Worm (Caenorhabditis elegans) whole organism, late embryonic: Measurements from ENCODE around the gene Y46G5A.28.
A peak's percentile ranks its signal among the peaks of the same experiment; 100 is the strongest.

Experiments
- C38D4.7 ChIP-seq: fragments of 200-800 bp; sonication (Bioruptor generic); optimal IDR thresholded peaks from 2 replicates; lab custom pipeline; 2018; ENCODE audit warnings: mild to moderate bottlenecking, missing genetic modification characterization, moderate library complexity, missing compliant biosample characterization
- T23F11.4 ChIP-seq: fragments of 200-800 bp; sonication (Bioruptor generic); optimal IDR thresholded peaks from 2 replicates; lab custom pipeline; 2018; ENCODE audit warnings: mild to moderate bottlenecking, missing genetic modification characterization, missing compliant biosample characterization
- ama-1 ChIP-seq: fragments of 150-350 bp; optimal IDR thresholded peaks from 2 replicates; lab custom pipeline; 2014
- ceh-14 ChIP-seq: sonication (generic microtip); optimal IDR thresholded peaks from 2 replicates; lab custom pipeline; 2016; ENCODE audit warnings: missing genotype, missing genetic modification characterization, missing compliant biosample characterization
- ceh-18 ChIP-seq: sonication (generic microtip); optimal IDR thresholded peaks from 2 replicates; lab custom pipeline; 2016; ENCODE audit warnings: missing genetic modification characterization, missing compliant biosample characterization
- ceh-2 ChIP-seq: sonication (generic microtip); optimal IDR thresholded peaks from 2 replicates; lab custom pipeline; 2016; ENCODE audit warnings: missing genotype, missing genetic modification characterization, missing compliant biosample characterization
- ceh-22 ChIP-seq: sonication (generic microtip); optimal IDR thresholded peaks from 2 replicates; lab custom pipeline; 2017; ENCODE audit warnings: missing biosample characterization, missing genetic modification characterization
- ceh-48 ChIP-seq: sonication (generic microtip); optimal IDR thresholded peaks from 2 replicates; lab custom pipeline; 2016; ENCODE audit warnings: missing genetic modification characterization, inconsistent platforms, missing compliant biosample characterization
- ceh-6 ChIP-seq: fragments of 200-800 bp; sonication (Bioruptor generic); optimal IDR thresholded peaks from 2 replicates; lab custom pipeline; 2018; ENCODE audit warnings: mild to moderate bottlenecking, missing genetic modification characterization, missing compliant biosample characterization
- dve-1 ChIP-seq: sonication (generic microtip); optimal IDR thresholded peaks from 2 replicates; lab custom pipeline; 2017; ENCODE audit warnings: antibody characterized with exemption, mild to moderate bottlenecking, missing genetic modification characterization, missing compliant biosample characterization
- elt-2 ChIP-seq: sonication (generic microtip); optimal IDR thresholded peaks from 2 replicates; lab custom pipeline; 2016; ENCODE audit warnings: missing genetic modification reagents, missing genetic modification characterization, missing compliant biosample characterization
- elt-4 ChIP-seq: sonication (generic microtip); optimal IDR thresholded peaks from 2 replicates; lab custom pipeline; 2016; ENCODE audit warnings: missing genetic modification characterization, missing compliant biosample characterization
- ets-4 ChIP-seq: sonication (generic microtip); optimal IDR thresholded peaks from 2 replicates; lab custom pipeline; 2016; ENCODE audit warnings: missing genetic modification characterization, missing compliant biosample characterization
- fax-1 ChIP-seq: sonication (generic microtip); optimal IDR thresholded peaks from 2 replicates; lab custom pipeline; 2016; ENCODE audit warnings: missing genotype, missing genetic modification characterization, missing compliant biosample characterization
- fkh-10 ChIP-seq: fragments of 150-350 bp; optimal IDR thresholded peaks from 2 replicates; lab custom pipeline; 2014; ENCODE audit warnings: missing biosample characterization, missing genetic modification reagents, missing genetic modification characterization
- fkh-6 ChIP-seq: sonication (generic microtip); optimal IDR thresholded peaks from 2 replicates; lab custom pipeline; 2016; ENCODE audit warnings: missing genetic modification characterization, missing compliant biosample characterization
- gmeb-2 ChIP-seq: sonication (generic microtip); optimal IDR thresholded peaks from 2 replicates; lab custom pipeline; 2016; ENCODE audit warnings: missing genetic modification characterization, inconsistent platforms, missing compliant biosample characterization
- hlh-13 ChIP-seq: fragments of 200-800 bp; sonication (Bioruptor generic); optimal IDR thresholded peaks from 2 replicates; lab custom pipeline; 2018; ENCODE audit warnings: mild to moderate bottlenecking, missing genetic modification characterization, missing compliant biosample characterization
- hlh-15 ChIP-seq: sonication (generic microtip); optimal IDR thresholded peaks from 2 replicates; lab custom pipeline; 2016; ENCODE audit warnings: missing genetic modification characterization, missing compliant biosample characterization
- hlh-6 ChIP-seq: sonication (generic microtip); optimal IDR thresholded peaks from 2 replicates; lab custom pipeline; 2016; ENCODE audit warnings: missing genotype, missing genetic modification characterization, missing compliant biosample characterization
- hlh-8 ChIP-seq: sonication (generic microtip); optimal IDR thresholded peaks from 2 replicates; lab custom pipeline; 2016; ENCODE audit warnings: missing genotype, missing genetic modification characterization, missing compliant biosample characterization
- lim-6 ChIP-seq: sonication (generic microtip); optimal IDR thresholded peaks from 2 replicates; lab custom pipeline; 2016; ENCODE audit warnings: missing genetic modification characterization, missing compliant biosample characterization
- lin-11 ChIP-seq: fragments of 200-800 bp; sonication (Bioruptor generic); optimal IDR thresholded peaks from 2 replicates; lab custom pipeline; 2018; ENCODE audit warnings: mild to moderate bottlenecking, missing genetic modification characterization, missing compliant biosample characterization
- nfya-1 ChIP-seq: sonication (generic microtip); optimal IDR thresholded peaks from 2 replicates; lab custom pipeline; 2017; ENCODE audit warnings: missing genetic modification characterization, mild to moderate bottlenecking, missing compliant biosample characterization, antibody characterized with exemption, moderate library complexity
- nhr-232 ChIP-seq: sonication (generic microtip); optimal IDR thresholded peaks from 2 replicates; lab custom pipeline; 2016; ENCODE audit warnings: missing genetic modification characterization, missing compliant biosample characterization
- npax-4 ChIP-seq: sonication (generic microtip); optimal IDR thresholded peaks from 2 replicates; lab custom pipeline; 2016; ENCODE audit warnings: missing genetic modification characterization, missing compliant biosample characterization
- odd-2 ChIP-seq: sonication (generic microtip); optimal IDR thresholded peaks from 2 replicates; lab custom pipeline; 2017; ENCODE audit warnings: antibody characterized with exemption, mild to moderate bottlenecking, missing genetic modification characterization, missing compliant biosample characterization
- pag-3 ChIP-seq: sonication (generic microtip); optimal IDR thresholded peaks from 2 replicates; lab custom pipeline; 2016; ENCODE audit warnings: missing compliant biosample characterization, missing genetic modification characterization, borderline replicate concordance
- pat-9 ChIP-seq: fragments of 200-800 bp; sonication (Bioruptor generic); optimal IDR thresholded peaks from 2 replicates; lab custom pipeline; 2018; ENCODE audit warnings: mild to moderate bottlenecking, missing genetic modification characterization, moderate library complexity, missing compliant biosample characterization
- pha-2 ChIP-seq: sonication (generic microtip); optimal IDR thresholded peaks from 2 replicates; lab custom pipeline; 2017; ENCODE audit warnings: mild to moderate bottlenecking, missing genetic modification characterization, missing compliant biosample characterization
- sdc-2 ChIP-seq: sonication (generic microtip); optimal IDR thresholded peaks from 2 replicates; lab custom pipeline; 2016; ENCODE audit warnings: missing genotype, missing genetic modification characterization, missing compliant biosample characterization
- sox-4 ChIP-seq: sonication (generic microtip); optimal IDR thresholded peaks from 2 replicates; lab custom pipeline; 2017; ENCODE audit warnings: mild to moderate bottlenecking, missing genetic modification characterization, inconsistent platforms, missing compliant biosample characterization
- syd-9 ChIP-seq: sonication (generic microtip); optimal IDR thresholded peaks from 2 replicates; lab custom pipeline; 2016; ENCODE audit warnings: mild to moderate bottlenecking, missing genetic modification characterization, moderate library complexity, missing compliant biosample characterization
- ttx-3 ChIP-seq: sonication (generic microtip); optimal IDR thresholded peaks from 2 replicates; lab custom pipeline; 2016; ENCODE audit warnings: missing genetic modification reagents, missing genetic modification characterization, missing compliant biosample characterization
- unc-3 ChIP-seq, 2 experiments: fragments of 200-800 bp in 1 of 2; sonication (Bioruptor generic) in 1 of 2; sonication (generic microtip) in 1 of 2; conservative IDR thresholded peaks in 1 of 2; optimal IDR thresholded peaks in 1 of 2; 2 replicates each; pipeline versions ENCODE4 v1.3.6 to Lab custom; 2016 to 2022; ENCODE audit warnings: missing compliant biosample characterization in 2 of 2, missing genetic modification characterization in 2 of 2, missing genetic modification reagents in 1 of 2
- unc-55 ChIP-seq: sonication (generic microtip); optimal IDR thresholded peaks from 2 replicates; lab custom pipeline; 2017; ENCODE audit warnings: missing biosample characterization, missing genetic modification reagents, missing genetic modification characterization

Y46G5A.28 gene

ce11 chrII:12823437-12823836, 26.8 kb upstream of the Y46G5A.28 start, which contains the start of gene Y46G5A.36:
Gene Y46G5A.36, plus strand, starts transcription at chrII:12823679.
- peak; percentile 94 for TF ChIP-seq elt-2 (tag; lab: Kevin White, UChicago)
- TF ChIP-seq odd-2 (tag; lab: Kevin White, UChicago) = no peak
- no peak for TF ChIP-seq ceh-2
- no peak for TF ChIP-seq ama-1
- TF ChIP-seq ets-4 (tag; lab: Kevin White, UChicago) = no peak
- TF ChIP-seq fax-1 (tag; lab: Kevin White, UChicago) = no peak
- TF ChIP-seq unc-3 (GFP tag; conservative IDR thresholded peaks at IDR 0.05; lab: Robert Waterston, UW) = no peak
- TF ChIP-seq unc-3 (tag; optimal IDR thresholded peaks at IDR 0.05; lab: Kevin White, UChicago) = no peak
- no peak for TF ChIP-seq fkh-6 (tag; lab: Kevin White, UChicago)

- no peak for TF ChIP-seq hlh-15 (tag; lab: Kevin White, UChicago)
- TF ChIP-seq C38D4.7 (GFP tag; lab: Kevin White, UChicago) = no peak
- no peak for TF ChIP-seq ceh-2
- peak; percentile 96 for TF ChIP-seq dve-1 (tag; lab: Kevin White, UChicago)
- no peak for TF ChIP-seq unc-3 (GFP tag; conservative IDR thresholded peaks at IDR 0.05; lab: Robert Waterston, UW)
- no peak for TF ChIP-seq unc-3 (tag; optimal IDR thresholded peaks at IDR 0.05; lab: Kevin White, UChicago)
- TF ChIP-seq hlh-6 = peak; percentile 71
- TF ChIP-seq lin-11 = no peak
- TF ChIP-seq hlh-8 (tag; lab: Kevin White, UChicago) = no peak
- no peak for TF ChIP-seq fkh-10 (GFP tag; lab: Kevin White, UChicago)
- TF ChIP-seq ttx-3 = no peak
- TF ChIP-seq sox-4 (tag; lab: Kevin White, UChicago) = peak; percentile 10
- no peak for TF ChIP-seq ceh-6 (GFP tag; lab: Kevin White, UChicago)
- no peak for TF ChIP-seq ceh-14 (tag; lab: Kevin White, UChicago)
- no peak for TF ChIP-seq unc-55 (GFP tag; lab: Kevin White, UChicago)
- TF ChIP-seq lim-6 (tag; lab: Kevin White, UChicago) = no peak
- TF ChIP-seq npax-4 (tag; lab: Kevin White, UChicago) = no peak
- no peak for TF ChIP-seq ama-1
- TF ChIP-seq gmeb-2 = no peak
Observed at ce11 chrII:12824463-12824862, 25.8 kb upstream of the Y46G5A.28 start.

ce11 chrII:12826752-12827151, 23.5 kb upstream of the Y46G5A.28 start, which contains the start of gene Y46G5A.38:
Gene Y46G5A.38, plus strand, starts transcription at chrII:12827052.
- TF ChIP-seq ceh-22 (no peak), odd-2 (tag; lab: Kevin White, UChicago) (no peak), hlh-8 (tag; lab: Kevin White, UChicago) (no peak), ceh-6 (GFP tag; lab: Kevin White, UChicago) (no peak)

- TF ChIP-seq ceh-18 = no peak
- no peak for TF ChIP-seq pha-2 (tag; lab: Kevin White, UChicago)
- TF ChIP-seq ttx-3 = no peak
- TF ChIP-seq elt-4 = no peak
- TF ChIP-seq odd-2 (tag; lab: Kevin White, UChicago) = no peak
- no peak for TF ChIP-seq ceh-2
- no peak for TF ChIP-seq pat-9
Observed at ce11 chrII:12828863-12829262, 21.4 kb upstream of the Y46G5A.28 start, which contains the start of gene Y46G5A.23. Gene Y46G5A.23, minus strand, starts transcription at chrII:12828963.

- TF ChIP-seq nhr-232 (tag; lab: Kevin White, UChicago) (no peak), hlh-13 (GFP tag; lab: Kevin White, UChicago) (no peak), sdc-2 (tag; lab: Kevin White, UChicago) (no peak), ceh-22 (no peak), T23F11.4 (GFP tag; lab: Kevin White, UChicago) (no peak), pag-3 (no peak), nfya-1 (tag; lab: Kevin White, UChicago) (no peak), hlh-8 (tag; lab: Kevin White, UChicago) (no peak), syd-9 (tag; lab: Kevin White, UChicago) (no peak), ceh-48 (tag; lab: Kevin White, UChicago) (no peak)
Observed at ce11 chrII:12830347-12830746, 19.9 kb upstream of the Y46G5A.28 start, which contains the start of gene bcmo-1. Gene bcmo-1, plus strand, starts transcription at chrII:12830676.
